Fruit fly (Drosophila melanogaster): ENCODE results near the gene CG2961.

The CG2961 gene

dm6 chrX:10256228-10256627 is 23.3 kb upstream of the CG2961 start:
- TF ChIP-seq Ets21C (GFP tag; optimal IDR thresholded peaks at IDR 0.05): no peak
- TF ChIP-seq CG3919 (GFP tag; optimal IDR thresholded peaks at IDR 0.05): no peak
- no peak for TF ChIP-seq CG8632 (GFP tag; optimal IDR thresholded peaks at IDR 0.05)
- TF ChIP-seq dac (GFP tag; optimal IDR thresholded peaks at IDR 0.05): no peak
- TF ChIP-seq pdm3 (GFP tag; optimal IDR thresholded peaks at IDR 0.05): no peak
- no peak for TF ChIP-seq achi (GFP tag; optimal IDR thresholded peaks at IDR 0.05)
- TF ChIP-seq CG11902 (GFP tag; optimal IDR thresholded peaks at IDR 0.05): no peak

dm6 chrX:10252745-10253144 is 19.9 kb upstream of the CG2961 start:
- TF ChIP-seq CG6163 (GFP tag; IDR thresholded peaks at IDR 0.05): no peak
- TF ChIP-seq CG4318 (GFP tag; optimal IDR thresholded peaks at IDR 0.05): no peak
- TF ChIP-seq Ets96B (tag; optimal IDR thresholded peaks at IDR 0.05): no peak
- no peak for TF ChIP-seq dac (GFP tag; optimal IDR thresholded peaks at IDR 0.05)
- TF ChIP-seq salr (GFP tag; optimal IDR thresholded peaks at IDR 0.05): no peak
- no peak for TF ChIP-seq OdsH (GFP tag; optimal IDR thresholded peaks at IDR 0.05)
- no peak for TF ChIP-seq Hr38 (GFP tag; optimal IDR thresholded peaks at IDR 0.05)
- TF ChIP-seq Ets21C (GFP tag; optimal IDR thresholded peaks at IDR 0.05): no peak
- TF ChIP-seq fd85E (GFP tag; optimal IDR thresholded peaks at IDR 0.05): no peak
- no peak for TF ChIP-seq eg (GFP tag; IDR thresholded peaks at IDR 0.05)
- TF ChIP-seq CG15336 (GFP tag; IDR thresholded peaks at IDR 0.05): no peak
- no peak for TF ChIP-seq lz (GFP tag; optimal IDR thresholded peaks at IDR 0.05)

dm6 chrX:10250659-10251058 is 17.8 kb upstream of the CG2961 start:
- no peak for TF ChIP-seq CG16779 (tag; optimal IDR thresholded peaks at IDR 0.05)
- 0 out of 3 replicates have a peak, but pooled peaks have one; percentile 28 for TF ChIP-seq CG6163 (GFP tag; IDR thresholded peaks at IDR 0.05)
- no peak for TF ChIP-seq Eip93F (GFP tag; optimal IDR thresholded peaks at IDR 0.05)
- peak; percentile 34 for TF ChIP-seq CG32006 (GFP tag; optimal IDR thresholded peaks at IDR 0.05)
- TF ChIP-seq Sox14 (GFP tag; optimal IDR thresholded peaks at IDR 0.05): no peak
- peak; percentile 44 for TF ChIP-seq Eip78C (GFP tag)
- 0 out of 2 replicates have a peak, but pooled peaks have one; percentile 7 for TF ChIP-seq CG15336 (GFP tag; IDR thresholded peaks at IDR 0.05)
- TF ChIP-seq net (GFP tag; optimal IDR thresholded peaks at IDR 0.05): no peak

dm6 chrX:10250017-10250416 is 17.1 kb upstream of the CG2961 start:
- no peak for TF ChIP-seq fd85E (GFP tag; optimal IDR thresholded peaks at IDR 0.05)
- no peak for TF ChIP-seq CG6276 (GFP tag; optimal IDR thresholded peaks at IDR 0.05)
- no peak for TF ChIP-seq Ets96B (tag; optimal IDR thresholded peaks at IDR 0.05)
- TF ChIP-seq achi (GFP tag; optimal IDR thresholded peaks at IDR 0.05): no peak
- TF ChIP-seq CG11294 (GFP tag; IDR thresholded peaks at IDR 0.05): no peak
- TF ChIP-seq eg (GFP tag; IDR thresholded peaks at IDR 0.05): no peak
- no peak for TF ChIP-seq fd59A (GFP tag; optimal IDR thresholded peaks at IDR 0.05)
- no peak for TF ChIP-seq Sox102F (GFP tag; optimal IDR thresholded peaks at IDR 0.05)
- TF ChIP-seq Met (GFP tag; optimal IDR thresholded peaks at IDR 0.05): no peak
- no peak for TF ChIP-seq acj6 (GFP tag; optimal IDR thresholded peaks at IDR 0.05)
- no peak for TF ChIP-seq CG8119 (GFP tag; IDR thresholded peaks at IDR 0.05)
- no peak for TF ChIP-seq fkh (GFP tag; optimal IDR thresholded peaks at IDR 0.05)

dm6 chrX:10247366-10247765 is 14.5 kb upstream of the CG2961 start:
- TF ChIP-seq Lpt (GFP tag; optimal IDR thresholded peaks at IDR 0.05) (no peak), fd59A (GFP tag; optimal IDR thresholded peaks at IDR 0.05) (no peak), Eip78C (GFP tag) (peak; percentile 33), CG11294 (GFP tag; IDR thresholded peaks at IDR 0.05) (no peak), CG6276 (GFP tag; optimal IDR thresholded peaks at IDR 0.05) (peak; percentile 24)

- TF ChIP-seq net (GFP tag; optimal IDR thresholded peaks at IDR 0.05): peak; percentile 19
- TF ChIP-seq CG32006 (GFP tag; optimal IDR thresholded peaks at IDR 0.05): peak; percentile 28
- no peak for TF ChIP-seq fd85E (GFP tag; optimal IDR thresholded peaks at IDR 0.05)
- peak; percentile 24; the same call in 2 of the 3 replicates for TF ChIP-seq CG8119 (GFP tag; IDR thresholded peaks at IDR 0.05)
- TF ChIP-seq Eip78C (GFP tag): peak; percentile 43
- no peak for TF ChIP-seq Hr38 (GFP tag; optimal IDR thresholded peaks at IDR 0.05)
- peak; percentile 22 for TF ChIP-seq Hr4 (GFP tag; optimal IDR thresholded peaks at IDR 0.05)
- TF ChIP-seq achi (GFP tag; optimal IDR thresholded peaks at IDR 0.05): no peak
These were observed 11.9 kb upstream of the CG2961 start for dm6 chrX:10244763-10245162.
